Fruit fly (Drosophila melanogaster): ENCODE data around the gene CG17298.

The CG17298 gene

dm6 chr3R:21297387-21297956 lies 14.5 kb downstream of the CG17298 start (continued):
- peak; percentile 85 for TF ChIP-seq CG10209 (GFP tag; optimal IDR thresholded peaks at IDR 0.05)
- TF ChIP-seq Myb (GFP tag; optimal IDR thresholded peaks at IDR 0.05) = peak; percentile 19
- TF ChIP-seq h (optimal IDR thresholded peaks at IDR 0.05) = no peak
- no peak for TF ChIP-seq Doc3 (GFP tag; IDR thresholded peaks at IDR 0.05; ENCODE audit: partially characterized antibody)
- TF ChIP-seq CG8281 (tag; optimal IDR thresholded peaks at IDR 0.05) = peak; percentile 47
- peak; percentile 2 for TF ChIP-seq CG4424 (GFP tag; optimal IDR thresholded peaks at IDR 0.05)
- peak; percentile 64 for TF ChIP-seq tap (tag; optimal IDR thresholded peaks at IDR 0.05)
- no peak for TF ChIP-seq ase (GFP tag; IDR thresholded peaks at IDR 0.05)
- peak; percentile 87 for TF ChIP-seq mirr (GFP tag; optimal IDR thresholded peaks at IDR 0.05)
- peak; percentile 84 for TF ChIP-seq CG3281 (GFP tag; optimal IDR thresholded peaks at IDR 0.05)
- TF ChIP-seq ac (GFP tag; optimal IDR thresholded peaks at IDR 0.05) = peak; percentile 70
- peak; percentile 50 for TF ChIP-seq Hsf (GFP tag; optimal IDR thresholded peaks at IDR 0.05)
- no peak for TF ChIP-seq danr (GFP tag; IDR thresholded peaks at IDR 0.05)
- no peak for TF ChIP-seq bowl (GFP tag; IDR thresholded peaks at IDR 0.05)
- TF ChIP-seq pita (GFP tag; optimal IDR thresholded peaks at IDR 0.05) = no peak
- peak in 1 of 2 experiments; percentile 35 for TF ChIP-seq Hr78 (GFP tag; optimal IDR thresholded peaks at IDR 0.05)
- peak; percentile 77 for TF ChIP-seq Dad (GFP tag; optimal IDR thresholded peaks at IDR 0.05)
- peak; percentile 95 for TF ChIP-seq CG6813 (GFP tag; optimal IDR thresholded peaks at IDR 0.05)
- TF ChIP-seq CG33213 (GFP tag; optimal IDR thresholded peaks at IDR 0.05) = peak; percentile 58
- peak; percentile 15 for TF ChIP-seq pum (GFP tag; optimal IDR thresholded peaks at IDR 0.05)
- TF ChIP-seq fd102C (GFP tag; optimal IDR thresholded peaks at IDR 0.05) = peak; percentile 43
- TF ChIP-seq CG34376 (GFP tag; optimal IDR thresholded peaks at IDR 0.05) = peak; percentile 91
- peak; percentile 85 for TF ChIP-seq CG11398 (GFP tag; optimal IDR thresholded peaks at IDR 0.05)
- TF ChIP-seq inv (GFP tag; IDR thresholded peaks at IDR 0.05; ENCODE audit: partially characterized antibody) = no peak
- TF ChIP-seq CG3065 (GFP tag; optimal IDR thresholded peaks at IDR 0.05) = no peak
- TF ChIP-seq Dp (GFP tag; optimal IDR thresholded peaks at IDR 0.05) = no peak
- peak; percentile 83 for TF ChIP-seq gsb-n (tag; optimal IDR thresholded peaks at IDR 0.05)
- peak; percentile 33 for TF ChIP-seq emc (GFP tag; optimal IDR thresholded peaks at IDR 0.05)
- peak; percentile 86 for TF ChIP-seq CrebB (tag; optimal IDR thresholded peaks at IDR 0.05)
- TF ChIP-seq dimm (GFP tag; IDR thresholded peaks at IDR 0.05) = no peak
- peak; percentile 63 for TF ChIP-seq Bteb2 (GFP tag; optimal IDR thresholded peaks at IDR 0.05)
- peak; percentile 66 for TF ChIP-seq gro (GFP tag; optimal IDR thresholded peaks at IDR 0.05)
- TF ChIP-seq CG13123 (GFP tag; optimal IDR thresholded peaks at IDR 0.05) = peak; percentile 49
- TF ChIP-seq CG16863 (GFP tag; optimal IDR thresholded peaks at IDR 0.05) = peak; percentile 69
- TF ChIP-seq CG2678 (tag; optimal IDR thresholded peaks at IDR 0.05) = peak; percentile 88
- TF ChIP-seq CG12155 (GFP tag; optimal IDR thresholded peaks at IDR 0.05) = peak; percentile 32
- TF ChIP-seq CG33557 (GFP tag; optimal IDR thresholded peaks at IDR 0.05) = peak; percentile 64
- no peak for TF ChIP-seq slp2 (GFP tag; optimal IDR thresholded peaks at IDR 0.05)
- TF ChIP-seq CG8944 (GFP tag; optimal IDR thresholded peaks at IDR 0.05) = peak; percentile 2
- TF ChIP-seq CG9932 (GFP tag; IDR thresholded peaks at IDR 0.05) = no peak
- no peak for TF ChIP-seq hb (GFP tag; IDR thresholded peaks at IDR 0.05; ENCODE audit: partially characterized antibody)
- TF ChIP-seq bab2 (GFP tag; optimal IDR thresholded peaks at IDR 0.05) = peak; percentile 75
- peak; percentile 15 to 70 for TF ChIP-seq bsh (GFP tag; optimal IDR thresholded peaks at IDR 0.05)
- peak; percentile 69 for TF ChIP-seq CG17385 (GFP tag; optimal IDR thresholded peaks at IDR 0.05)
- peak; percentile 38 for TF ChIP-seq gcm (GFP tag; optimal IDR thresholded peaks at IDR 0.05)
- TF ChIP-seq CG14667 (GFP tag; IDR thresholded peaks at IDR 0.05) = no peak
- TF ChIP-seq lola (GFP tag; optimal IDR thresholded peaks at IDR 0.05) = peak in 1 of 3 experiments; percentile 57
- TF ChIP-seq CG6254 (GFP tag; optimal IDR thresholded peaks at IDR 0.05) = peak; percentile 73
- TF ChIP-seq HHEX (GFP tag; optimal IDR thresholded peaks at IDR 0.05) = peak; percentile 75
- TF ChIP-seq sim (GFP tag; IDR thresholded peaks at IDR 0.05) = no peak

Data from whole organism, embryonic.